Worm (Caenorhabditis elegans) whole organism, L4 larva: Measurements from ENCODE around the gene C30F2.4.

Source experiments
- D1046.2 ChIP-seq: fragments of 200-800 bp; sonication (Bioruptor generic); IDR thresholded peaks from 2 replicates; pipeline ENCODE4 v1.3.6; 2022; ENCODE audit warnings: missing genetic modification characterization, missing compliant biosample characterization
- F10B5.3 ChIP-seq: sonication (generic microtip); optimal IDR thresholded peaks from 2 replicates; lab custom pipeline; 2016; ENCODE audit warnings: mild to moderate bottlenecking, missing genetic modification characterization, missing compliant biosample characterization
- R02D3.7 ChIP-seq: fragments of 150-350 bp; sonication (generic microtip); optimal IDR thresholded peaks from 3 replicates; lab custom pipeline; 2014; ENCODE audit warnings: missing biosample characterization, missing genetic modification characterization
- Y105C5A.15 ChIP-seq: fragments of 200-800 bp; sonication (Bioruptor generic); IDR thresholded peaks from 2 replicates; pipeline ENCODE4 v1.3.6; 2022; ENCODE audit warnings: missing genetic modification characterization, missing compliant biosample characterization
- Y48G9A.11 ChIP-seq: fragments of 200-800 bp; sonication (Bioruptor generic); IDR thresholded peaks from 2 replicates; pipeline ENCODE4 v1.3.6; 2022; ENCODE audit warnings: missing genetic modification reagents, missing genetic modification characterization, missing compliant biosample characterization
- Y75B8A.6 ChIP-seq: fragments of 200-800 bp; sonication (Bioruptor generic); IDR thresholded peaks from 2 replicates; pipeline ENCODE4 v1.3.6; 2022; ENCODE audit warnings: missing genetic modification reagents, missing genetic modification characterization, missing compliant biosample characterization
- ZK337.2 ChIP-seq: fragments of 200-800 bp; sonication (Bioruptor generic); IDR thresholded peaks from 2 replicates; pipeline ENCODE4 v1.3.6; 2022; ENCODE audit warnings: missing genetic modification reagents, missing genetic modification characterization, missing compliant biosample characterization
- ZK546.5 ChIP-seq, 2 experiments: sonication (generic microtip); optimal IDR thresholded peaks; 2 replicates each; lab custom pipeline; 2017; ENCODE audit warnings: missing biosample characterization in 2 of 2, missing genetic modification characterization in 2 of 2
- aha-1 ChIP-seq: fragments of 150-350 bp; peaks from one replicate; lab custom pipeline; 2014; ENCODE audit warnings: missing biosample characterization, missing genetic modification characterization
- ama-1 ChIP-seq: fragments of 150-350 bp; optimal IDR thresholded peaks from 2 replicates; lab custom pipeline; 2014; ENCODE audit warnings: inconsistent platforms, mixed read lengths
- arid-1 ChIP-seq: fragments of 200-800 bp; sonication (Bioruptor generic); conservative IDR thresholded peaks from 2 replicates; pipeline ENCODE4 v1.3.6; 2022; ENCODE audit warnings: missing genetic modification reagents, missing genetic modification characterization, missing compliant biosample characterization
- attf-4 ChIP-seq: sonication (generic microtip); optimal IDR thresholded peaks from 3 replicates; lab custom pipeline; 2017; ENCODE audit warnings: missing biosample characterization, missing genetic modification characterization
- ceh-20 ChIP-seq: fragments of 200-800 bp; sonication (Bioruptor generic); IDR thresholded peaks from 2 replicates; pipeline ENCODE4 v1.3.6; 2022; ENCODE audit warnings: missing genetic modification reagents, missing genetic modification characterization, missing compliant biosample characterization
- ceh-32 ChIP-seq: sonication (generic microtip); optimal IDR thresholded peaks from 2 replicates; lab custom pipeline; 2016; ENCODE audit warnings: mild to moderate bottlenecking, missing genetic modification characterization, missing compliant biosample characterization; ENCODE audit not compliant: poor library complexity
- ceh-44 ChIP-seq: fragments of 200-800 bp; sonication (Bioruptor generic); IDR thresholded peaks from 2 replicates; pipeline ENCODE4 v1.3.6; 2022; ENCODE audit warnings: missing genetic modification reagents, missing genetic modification characterization, missing compliant biosample characterization
- ceh-62 ChIP-seq: sonication (generic microtip); optimal IDR thresholded peaks from 2 replicates; lab custom pipeline; 2017; ENCODE audit warnings: missing biosample characterization, missing genetic modification characterization
- ces-1 ChIP-seq: fragments of 150-350 bp; sonication (generic microtip); optimal IDR thresholded peaks from 4 replicates; lab custom pipeline; 2014; ENCODE audit warnings: missing biosample characterization, missing genetic modification reagents, missing genetic modification characterization
- cey-2 ChIP-seq: sonication (generic microtip); optimal IDR thresholded peaks from 3 replicates; lab custom pipeline; 2017; ENCODE audit warnings: missing genetic modification characterization, mild to moderate bottlenecking, missing compliant biosample characterization, antibody characterized with exemption, borderline replicate concordance; ENCODE audit not compliant: insufficient read depth
- daf-12 ChIP-seq: fragments of 150-350 bp; optimal IDR thresholded peaks from 2 replicates; lab custom pipeline; 2014; ENCODE audit warnings: missing biosample characterization, missing genetic modification reagents, missing genetic modification characterization
- daf-16 ChIP-seq, 3 experiments: sonication (generic microtip); optimal IDR thresholded peaks; 2 replicates each; lab custom pipeline; 2016 to 2017; ENCODE audit warnings: missing genetic modification characterization in 3 of 3, missing genetic modification reagents in 3 of 3, mild to moderate bottlenecking in 2 of 3, missing compliant biosample characterization in 2 of 3, missing biosample characterization in 1 of 3, moderate library complexity in 1 of 3
- dmd-6 ChIP-seq: fragments of 200-800 bp; sonication (Bioruptor generic); IDR thresholded peaks from 2 replicates; pipeline ENCODE4 v1.3.6; 2022; ENCODE audit warnings: missing genetic modification reagents, missing genetic modification characterization, missing compliant biosample characterization
- dve-1 ChIP-seq: sonication (generic microtip); optimal IDR thresholded peaks from 2 replicates; lab custom pipeline; 2017; ENCODE audit warnings: antibody characterized with exemption, mild to moderate bottlenecking, missing genetic modification characterization, missing compliant biosample characterization; ENCODE audit not compliant: insufficient read depth
- fkh-10 ChIP-seq: fragments of 150-350 bp; optimal IDR thresholded peaks from 2 replicates; lab custom pipeline; 2014; ENCODE audit warnings: missing biosample characterization, missing genetic modification reagents, missing genetic modification characterization
- lin-15B ChIP-seq: fragments of 150-350 bp; sonication (generic microtip); optimal IDR thresholded peaks from 3 replicates; lab custom pipeline; 2014; ENCODE audit warnings: missing biosample characterization, missing genetic modification characterization
- lin-29 ChIP-seq: fragments of 200-800 bp; sonication (Bioruptor generic); IDR thresholded peaks from 2 replicates; pipeline ENCODE4 v1.3.6; 2022; ENCODE audit warnings: missing genetic modification reagents, missing genetic modification characterization, missing compliant biosample characterization
- madf-5 ChIP-seq, 2 experiments: fragments of 200-800 bp; sonication (Bioruptor generic); IDR thresholded peaks; 2 replicates each; pipeline ENCODE4 v1.3.6; 2022; ENCODE audit warnings: missing compliant biosample characterization in 2 of 2, missing genetic modification characterization in 2 of 2
- nhr-102 ChIP-seq: sonication (generic microtip); optimal IDR thresholded peaks from 2 replicates; lab custom pipeline; 2016; ENCODE audit warnings: mild to moderate bottlenecking, missing genetic modification characterization, moderate library complexity, missing compliant biosample characterization
- nhr-41 ChIP-seq: fragments of 200-800 bp; sonication (Bioruptor generic); IDR thresholded peaks from 2 replicates; pipeline ENCODE4 v1.3.6; 2022; ENCODE audit warnings: missing genetic modification reagents, missing genetic modification characterization, missing compliant biosample characterization
- php-3 ChIP-seq: fragments of 200-800 bp; sonication (Bioruptor generic); IDR thresholded peaks from 2 replicates; pipeline ENCODE4 v1.3.6; 2022; ENCODE audit warnings: missing genetic modification reagents, missing genetic modification characterization, missing compliant biosample characterization
- set-16 ChIP-seq: fragments of 200-800 bp; sonication (Bioruptor generic); IDR thresholded peaks from 2 replicates; pipeline ENCODE4 v1.3.6; 2022; ENCODE audit warnings: missing genetic modification reagents, missing genetic modification characterization, missing compliant biosample characterization
- snpc-1.2 ChIP-seq: fragments of 200-800 bp; sonication (Bioruptor generic); IDR thresholded peaks from 2 replicates; pipeline ENCODE4 v1.3.6; 2022; ENCODE audit warnings: missing genetic modification reagents, missing genetic modification characterization, missing compliant biosample characterization
- snpc-4 ChIP-seq: fragments of 150-350 bp; optimal IDR thresholded peaks from 2 replicates; lab custom pipeline; 2014; ENCODE audit warnings: missing biosample characterization, missing genetic modification characterization
- tra-1 ChIP-seq: fragments of 200-800 bp; sonication (Bioruptor generic); IDR thresholded peaks from 2 replicates; pipeline ENCODE4 v1.3.6; 2022; ENCODE audit warnings: missing genetic modification reagents, missing genetic modification characterization, missing compliant biosample characterization
- unc-39 ChIP-seq: sonication (generic microtip); optimal IDR thresholded peaks from 2 replicates; lab custom pipeline; 2017; ENCODE audit warnings: missing biosample characterization, missing genetic modification characterization
- unc-62 ChIP-seq, 3 experiments: fragments of 150-350 bp in 1 of 3; sonication (generic microtip); optimal IDR thresholded peaks in 2 of 3; peaks in 1 of 3; 1 replicate in 1 of 3; 2 replicates in 2 of 3; lab custom pipeline; 2014 to 2017; ENCODE audit warnings: missing biosample characterization in 3 of 3, missing genetic modification characterization in 3 of 3, missing genetic modification reagents in 3 of 3, missing genotype in 1 of 3

C30F2.4 gene

DNA sequence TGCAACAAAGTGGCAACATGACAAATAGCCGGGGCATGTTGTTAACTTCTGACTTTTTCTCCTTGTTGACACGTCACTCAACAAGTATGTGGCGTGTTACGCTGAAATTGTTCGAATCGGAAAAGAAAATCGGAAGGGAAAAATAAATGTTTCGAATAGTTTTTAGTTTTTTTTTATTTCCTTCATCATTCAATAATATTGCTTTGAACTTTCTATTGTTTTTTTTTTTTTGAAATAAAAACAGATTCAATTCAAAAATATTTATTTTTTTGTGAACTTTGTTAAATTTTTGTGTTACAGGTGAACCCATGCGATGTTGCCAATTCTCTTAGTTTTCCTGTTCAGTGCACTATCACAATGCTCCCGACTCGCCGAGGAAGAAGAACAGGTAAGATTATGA lies 26.8 kb downstream of the C30F2.4 start, which contains the start of gene cpd-2 (continued):
- TF ChIP-seq Y48G9A.11 (GFP tag; lab: Robert Waterston, UW) (no peak), ceh-44 (no peak)

ce11 chrX:16046379-16046778 lies 30.0 kb downstream of the C30F2.4 start:
- TF ChIP-seq unc-62 (GFP tag; optimal IDR thresholded peaks at IDR 0.05 in 1 of 2; lab: Kevin White, UChicago): peak in 1 of 2 experiments; percentile 85
- no peak for TF ChIP-seq unc-62 (tag; optimal IDR thresholded peaks at IDR 0.05; lab: Kevin White, UChicago)
- TF ChIP-seq F10B5.3 (tag; lab: Kevin White, UChicago): no peak
- peak; percentile 98 for TF ChIP-seq aha-1 (tag; lab: Kevin White, UChicago)
- no peak for TF ChIP-seq lin-29 (GFP tag; lab: Robert Waterston, UW)
- no peak for TF ChIP-seq ceh-32

DNA sequence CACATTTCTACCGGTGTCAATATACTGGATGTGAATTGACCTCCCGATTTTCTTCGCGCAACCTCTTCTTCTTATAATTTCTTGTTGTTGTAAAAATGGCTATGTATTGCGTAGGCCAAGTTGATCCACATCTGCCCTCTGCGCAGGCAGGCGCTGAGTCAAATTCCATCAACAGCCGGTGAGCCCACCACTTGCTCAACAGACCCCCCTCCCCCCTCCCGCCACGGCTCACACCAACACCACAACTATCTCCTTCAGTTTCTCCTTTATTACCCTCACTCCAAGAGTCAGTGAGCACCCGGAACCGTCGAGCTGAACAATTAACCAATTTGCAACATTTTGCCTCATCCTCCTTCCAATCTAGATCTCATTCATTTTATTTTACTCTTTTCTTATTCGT lies 32.0 kb downstream of the C30F2.4 start:
- TF ChIP-seq php-3 (GFP tag; lab: Robert Waterston, UW): no peak
- TF ChIP-seq set-16 (GFP tag; lab: Robert Waterston, UW): peak; percentile 63
- TF ChIP-seq aha-1 (tag; lab: Kevin White, UChicago): no peak
- TF ChIP-seq unc-62 (GFP tag; optimal IDR thresholded peaks at IDR 0.05 in 1 of 2; lab: Kevin White, UChicago): peak in 1 of 2 experiments; percentile 48
- no peak for TF ChIP-seq unc-62 (tag; optimal IDR thresholded peaks at IDR 0.05; lab: Kevin White, UChicago)

DNA sequence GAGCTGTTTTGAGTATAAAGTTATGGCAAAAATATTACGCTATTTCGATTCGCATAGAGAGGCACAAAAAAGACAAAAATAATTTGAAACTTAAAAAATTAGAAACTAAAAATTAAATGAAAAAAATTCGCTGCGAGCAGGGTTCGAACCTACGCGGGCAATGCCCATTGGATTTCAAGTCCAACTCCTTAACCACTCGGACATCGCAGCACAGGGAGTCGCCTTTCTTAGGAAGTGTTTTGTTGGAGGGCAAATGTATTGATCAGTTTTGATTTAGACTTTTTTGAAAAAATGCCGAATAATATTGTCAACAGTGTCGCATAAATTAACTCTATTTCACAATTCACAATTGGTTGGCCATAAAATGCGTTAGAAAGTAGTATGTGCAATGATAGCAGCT lies 33.9 kb downstream of the C30F2.4 start:
- TF ChIP-seq fkh-10: no peak
- TF ChIP-seq snpc-4 (tag; lab: Kevin White, UChicago): no peak
- TF ChIP-seq nhr-41 (GFP tag; lab: Robert Waterston, UW): peak; percentile 44; the same call in 1 of the 2 replicates
- TF ChIP-seq attf-4: no peak
- TF ChIP-seq dmd-6 (GFP tag; lab: Robert Waterston, UW): peak; percentile 41; the same call in 1 of the 2 replicates
- TF ChIP-seq php-3 (GFP tag; lab: Robert Waterston, UW): 0 out of 2 replicates have a peak, but pooled peaks have one; percentile 48
- 0 out of 2 replicates have a peak, but pooled peaks have one; percentile 54 for TF ChIP-seq snpc-1.2 (GFP tag; lab: Robert Waterston, UW)
- TF ChIP-seq D1046.2: no peak
- no peak for TF ChIP-seq ZK337.2 (GFP tag; lab: Robert Waterston, UW)
- TF ChIP-seq unc-39: no peak
- TF ChIP-seq ces-1 (GFP tag; lab: Kevin White, UChicago): no peak
- TF ChIP-seq daf-16 (GFP tag; optimal IDR thresholded peaks at IDR 0.05; lab: Kevin White, UChicago): no peak
- peak; percentile 56 for TF ChIP-seq daf-16 (tag; optimal IDR thresholded peaks at IDR 0.05; lab: Kevin White, UChicago)
- no peak for TF ChIP-seq Y75B8A.6
- TF ChIP-seq ama-1 (lab: Kevin White, UChicago): no peak
- no peak for TF ChIP-seq ceh-20 (GFP tag; lab: Robert Waterston, UW)
- no peak for TF ChIP-seq lin-15B (tag; lab: Kevin White, UChicago)
- TF ChIP-seq ceh-44: no peak
- peak; percentile 29 for TF ChIP-seq dve-1 (tag; lab: Kevin White, UChicago)
- TF ChIP-seq madf-5 (GFP tag; IDR thresholded peaks at IDR 0.05; lab: Robert Waterston, UW): no peak
- no peak for TF ChIP-seq cey-2 (tag; lab: Kevin White, UChicago)
- TF ChIP-seq R02D3.7 (tag; lab: Kevin White, UChicago): no peak
- peak; percentile 37; the same call in 1 of the 2 replicates for TF ChIP-seq tra-1 (GFP tag; lab: Robert Waterston, UW)
- TF ChIP-seq nhr-102: no peak
- no peak for TF ChIP-seq arid-1 (GFP tag; lab: Robert Waterston, UW)
- no peak for TF ChIP-seq ceh-62 (tag; lab: Kevin White, UChicago)
- TF ChIP-seq Y105C5A.15 (GFP tag; lab: Robert Waterston, UW): no peak
- TF ChIP-seq set-16 (GFP tag; lab: Robert Waterston, UW): no peak
- no peak for TF ChIP-seq daf-12
- no peak for TF ChIP-seq ZK546.5 (tag; optimal IDR thresholded peaks at IDR 0.05; lab: Kevin White, UChicago)
